Fruit fly (Drosophila melanogaster) whole organism, wandering third instar larva: ENCODE data around the gene gdl.

ENCODE experiments used
- Mio ChIP-seq: sonication (Bioruptor generic); optimal IDR thresholded peaks from 2 replicates; lab custom pipeline; 2016; ENCODE audit warnings: missing biosample characterization, missing genetic modification characterization
- brk ChIP-seq: fragments of 200-800 bp; sonication (Bioruptor generic); optimal IDR thresholded peaks from 2 replicates; lab custom pipeline; 2016; ENCODE audit warnings: missing biosample characterization, mild to moderate bottlenecking, missing genetic modification characterization
- foxo ChIP-seq, 2 experiments: fragments of 200-800 bp; sonication (Bioruptor generic); optimal IDR thresholded peaks; 2 replicates in 1 of 2; 3 replicates in 1 of 2; lab custom pipeline; 2016 to 2017; ENCODE audit warnings: missing biosample characterization in 2 of 2, missing genetic modification characterization in 2 of 2
- h ChIP-seq: fragments of 200-800 bp; sonication (Bioruptor generic); optimal IDR thresholded peaks from 3 replicates; lab custom pipeline; 2016; ENCODE audit warnings: missing biosample characterization, mild to moderate bottlenecking, missing genetic modification characterization
- usp ChIP-seq: fragments of >200 bp; optimal IDR thresholded peaks from 2 replicates; lab custom pipeline; 2017; ENCODE audit warnings: missing biosample characterization, missing genetic modification characterization

dm6 chr3L:15541281-15541680, 32.0 kb downstream of the gdl start:
- TF ChIP-seq foxo (GFP tag; optimal IDR thresholded peaks at IDR 0.05; lab: Kevin White, UChicago) (no peak), h (GFP tag; lab: Kevin White, UChicago) (no peak), usp (GFP tag; lab: Kevin White, UChicago) (no peak), Mio (no peak), brk (no peak)
